Fruit fly (Drosophila melanogaster) whole organism, embryonic: ENCODE measurements around the gene ham.

Experiments
- CG11398 ChIP-seq: fragments of 200-800 bp; sonication (Bioruptor generic); optimal IDR thresholded peaks from 2 replicates; lab custom pipeline; 2016; ENCODE audit warnings: missing biosample characterization, missing genetic modification characterization
- CG14860 ChIP-seq: fragments of 200-800 bp; sonication (Bioruptor generic); IDR thresholded peaks from 3 replicates; pipeline ENCODE4 v1.3.6; 2022; ENCODE audit warnings: missing biosample characterization, missing genetic modification characterization; ENCODE audit not compliant: partially characterized antibody
- CG1603 ChIP-seq: fragments of 200-800 bp; sonication (Bioruptor generic); optimal IDR thresholded peaks from 2 replicates; lab custom pipeline; 2019; ENCODE audit warnings: missing biosample characterization, mild to moderate bottlenecking, missing genetic modification characterization, moderate library complexity
- CG16863 ChIP-seq: fragments of 200-800 bp; sonication (Bioruptor generic); optimal IDR thresholded peaks from 3 replicates; lab custom pipeline; 2016; ENCODE audit warnings: missing biosample characterization, missing genetic modification characterization
- CG17359 ChIP-seq: fragments of 200-800 bp; sonication (Bioruptor generic); optimal IDR thresholded peaks from 3 replicates; lab custom pipeline; 2018; ENCODE audit warnings: missing biosample characterization, mild to moderate bottlenecking, missing genetic modification characterization, moderate library complexity
- CG18599 ChIP-seq: fragments of 200-800 bp; sonication (Bioruptor generic); optimal IDR thresholded peaks from 3 replicates; lab custom pipeline; 2017; ENCODE audit warnings: missing biosample characterization, missing genetic modification characterization, mild to moderate bottlenecking, moderate library complexity, missing genetic modification reagents
- CG18619 ChIP-seq: fragments of 200-800 bp; sonication (Bioruptor generic); optimal IDR thresholded peaks from 3 replicates; lab custom pipeline; 2017; ENCODE audit warnings: missing biosample characterization, mild to moderate bottlenecking, missing genetic modification characterization
- CG32532 ChIP-seq: fragments of 200-800 bp; sonication (Bioruptor generic); IDR thresholded peaks from 2 replicates; pipeline ENCODE4 v1.3.6; 2022; ENCODE audit warnings: missing biosample characterization, missing genetic modification characterization
- CG3281 ChIP-seq: fragments of 200-800 bp; sonication (Bioruptor generic); optimal IDR thresholded peaks from 3 replicates; lab custom pipeline; 2017; ENCODE audit warnings: missing biosample characterization, mild to moderate bottlenecking, missing genetic modification characterization
- CG33557 ChIP-seq: fragments of 200-800 bp; sonication (Bioruptor generic); optimal IDR thresholded peaks from 2 replicates; lab custom pipeline; 2019; ENCODE audit warnings: missing biosample characterization, mild to moderate bottlenecking, missing genetic modification characterization, moderate library complexity
- CG34376 ChIP-seq: fragments of 200-800 bp; sonication (Bioruptor generic); optimal IDR thresholded peaks from 2 replicates; lab custom pipeline; 2018; ENCODE audit warnings: missing biosample characterization, mild to moderate bottlenecking, missing genetic modification characterization
- CG4404 ChIP-seq: fragments of 200-800 bp; sonication (Bioruptor generic); IDR thresholded peaks from 2 replicates; pipeline ENCODE4 v1.3.6; 2022; ENCODE audit warnings: missing biosample characterization, missing genetic modification characterization
- CG9797 ChIP-seq: fragments of 200-800 bp; sonication (Bioruptor generic); optimal IDR thresholded peaks from 3 replicates; lab custom pipeline; 2018; ENCODE audit warnings: missing biosample characterization, mild to moderate bottlenecking, missing genetic modification characterization
- CkIIα-i1 ChIP-seq: fragments of 200-800 bp; sonication (Bioruptor generic); IDR thresholded peaks from 2 replicates; pipeline ENCODE4 v1.3.6; 2022; ENCODE audit warnings: missing biosample characterization, missing genetic modification characterization
- Dfd ChIP-seq, 2 experiments: fragments of >200 bp; optimal IDR thresholded peaks; 2 replicates each; lab custom pipeline; 2017; ENCODE audit warnings: missing biosample characterization in 2 of 2, missing genetic modification characterization in 2 of 2
- E2f1 ChIP-seq: fragments of 200-800 bp; sonication (Bioruptor generic); IDR thresholded peaks from 2 replicates; pipeline ENCODE4 v1.3.6; 2022; ENCODE audit warnings: missing biosample characterization, missing genetic modification characterization
- Fer1 ChIP-seq: fragments of 200-800 bp; sonication (Bioruptor generic); optimal IDR thresholded peaks from 2 replicates; lab custom pipeline; 2017; ENCODE audit warnings: missing biosample characterization, mild to moderate bottlenecking, missing genetic modification characterization
- Med ChIP-seq: fragments of 200-800 bp; sonication (Bioruptor generic); peaks from one replicate; lab custom pipeline; 2016; ENCODE audit warnings: missing biosample characterization, missing genetic modification characterization, mild to moderate bottlenecking, inconsistent platforms, moderate library complexity
- NC2α ChIP-seq: fragments of 200-800 bp; sonication (Bioruptor generic); optimal IDR thresholded peaks from 2 replicates; lab custom pipeline; 2016; ENCODE audit warnings: missing biosample characterization, missing genetic modification characterization
- Opbp ChIP-seq: fragments of 200-800 bp; sonication (Bioruptor generic); IDR thresholded peaks from 3 replicates; pipeline ENCODE4 v1.3.6; 2022; ENCODE audit warnings: missing biosample characterization, missing genetic modification characterization; ENCODE audit not compliant: partially characterized antibody
- Scr ChIP-seq: fragments of 200-800 bp; sonication (Bioruptor generic); IDR thresholded peaks from 2 replicates; pipeline ENCODE4 v1.3.6; 2022; ENCODE audit warnings: missing biosample characterization, missing genetic modification characterization; ENCODE audit not compliant: partially characterized antibody
- Sox100B ChIP-seq: fragments of 200-800 bp; sonication (Bioruptor generic); optimal IDR thresholded peaks from 3 replicates; lab custom pipeline; 2018; ENCODE audit warnings: missing biosample characterization, mild to moderate bottlenecking, missing genetic modification characterization
- Ssrp ChIP-seq: fragments of 200-800 bp; sonication (Bioruptor generic); optimal IDR thresholded peaks from 2 replicates; lab custom pipeline; 2018; ENCODE audit warnings: missing biosample characterization, mild to moderate bottlenecking, missing genetic modification characterization, moderate library complexity
- Xrp1 ChIP-seq: fragments of 200-800 bp; sonication (Bioruptor generic); IDR thresholded peaks from 2 replicates; pipeline ENCODE4 v1.3.6; 2022; ENCODE audit warnings: missing biosample characterization, missing genetic modification characterization
- abd-A ChIP-seq: fragments of 200-800 bp; sonication (Bioruptor generic); optimal IDR thresholded peaks from 3 replicates; lab custom pipeline; 2019; ENCODE audit warnings: missing biosample characterization, mild to moderate bottlenecking, missing genetic modification characterization, moderate library complexity
- chif ChIP-seq, 2 experiments: fragments of 200-800 bp; sonication (Bioruptor generic); optimal IDR thresholded peaks; 3 replicates each; lab custom pipeline; 2016; ENCODE audit warnings: missing biosample characterization in 2 of 2, missing genetic modification characterization in 2 of 2
- cwo ChIP-seq: fragments of 200-800 bp; sonication (Bioruptor generic); optimal IDR thresholded peaks from 3 replicates; lab custom pipeline; 2017; ENCODE audit warnings: missing biosample characterization, missing genetic modification characterization, mild to moderate bottlenecking, moderate library complexity, missing genetic modification reagents
- dysf ChIP-seq: fragments of 200-800 bp; sonication (Bioruptor generic); IDR thresholded peaks from 3 replicates; pipeline ENCODE4 v1.3.6; 2022; ENCODE audit warnings: missing biosample characterization, missing genetic modification characterization
- ewg ChIP-seq: fragments of 200-800 bp; sonication (Bioruptor generic); optimal IDR thresholded peaks from 3 replicates; lab custom pipeline; 2017; ENCODE audit warnings: mild to moderate bottlenecking, missing biosample characterization, missing genetic modification reagents, missing genetic modification characterization
- fd64A ChIP-seq: fragments of 200-800 bp; sonication (Bioruptor generic); optimal IDR thresholded peaks from 3 replicates; lab custom pipeline; 2018; ENCODE audit warnings: missing biosample characterization, mild to moderate bottlenecking, missing genetic modification characterization
- gcm2 ChIP-seq: fragments of 200-800 bp; sonication (Bioruptor generic); optimal IDR thresholded peaks from 2 replicates; lab custom pipeline; 2016; ENCODE audit warnings: missing biosample characterization, missing genetic modification characterization
- gfzf ChIP-seq: fragments of 200-800 bp; sonication (Bioruptor generic); optimal IDR thresholded peaks from 2 replicates; lab custom pipeline; 2016; ENCODE audit warnings: missing biosample characterization, mild to moderate bottlenecking, missing genetic modification characterization, moderate library complexity
- h ChIP-seq: fragments of >200 bp; optimal IDR thresholded peaks from 2 replicates; lab custom pipeline; 2017
- insv ChIP-seq, 2 experiments: fragments of 200-800 bp; sonication (Bioruptor generic); optimal IDR thresholded peaks; 3 replicates each; lab custom pipeline; 2016 to 2018; ENCODE audit warnings: missing biosample characterization in 2 of 2, missing genetic modification characterization in 2 of 2
- pb ChIP-seq: fragments of 200-800 bp; sonication (Bioruptor generic); optimal IDR thresholded peaks from 3 replicates; lab custom pipeline; 2016; ENCODE audit warnings: missing biosample characterization, missing genetic modification characterization
- peb ChIP-seq: fragments of 200-800 bp; sonication (Bioruptor generic); IDR thresholded peaks from 2 replicates; pipeline ENCODE4 v1.3.6; 2022; ENCODE audit warnings: missing biosample characterization, missing genetic modification characterization
- pfk ChIP-seq: fragments of 200-800 bp; sonication (Bioruptor generic); optimal IDR thresholded peaks from 2 replicates; lab custom pipeline; 2018; ENCODE audit warnings: missing biosample characterization, mild to moderate bottlenecking, missing genetic modification characterization, moderate library complexity
- pho ChIP-seq: fragments of 200-800 bp; sonication (Bioruptor generic); optimal IDR thresholded peaks from 2 replicates; lab custom pipeline; 2016; ENCODE audit warnings: missing biosample characterization, missing genetic modification characterization
- pum ChIP-seq: fragments of 200-800 bp; sonication (Bioruptor generic); optimal IDR thresholded peaks from 2 replicates; lab custom pipeline; 2016; ENCODE audit warnings: missing biosample characterization, missing genetic modification characterization
- schlank ChIP-seq: fragments of 200-800 bp; sonication (Bioruptor generic); optimal IDR thresholded peaks from 2 replicates; lab custom pipeline; 2018; ENCODE audit warnings: missing biosample characterization, mild to moderate bottlenecking, missing genetic modification characterization
- seq ChIP-seq: fragments of 200-800 bp; sonication (Bioruptor generic); IDR thresholded peaks from 2 replicates; pipeline ENCODE4 v1.3.6; 2022; ENCODE audit warnings: missing biosample characterization, missing genetic modification characterization
- stc ChIP-seq: fragments of 200-800 bp; sonication (Bioruptor generic); IDR thresholded peaks from 2 replicates; pipeline ENCODE4 v1.3.6; 2022; ENCODE audit warnings: missing biosample characterization, missing genetic modification characterization
- tll ChIP-seq, 2 experiments: fragments of 200-800 bp in 1 of 2; fragments of >200 bp in 1 of 2; sonication (Bioruptor generic) in 1 of 2; optimal IDR thresholded peaks; 2 replicates each; lab custom pipeline; 2017 to 2019; ENCODE audit warnings: missing biosample characterization in 2 of 2, missing genetic modification characterization in 2 of 2, mild to moderate bottlenecking in 1 of 2, moderate library complexity in 1 of 2
- tna ChIP-seq: fragments of 200-800 bp; sonication (Bioruptor generic); IDR thresholded peaks from 2 replicates; pipeline ENCODE4 v1.3.6; 2022; ENCODE audit warnings: missing biosample characterization, missing genetic modification characterization; ENCODE audit not compliant: partially characterized antibody
- ttk ChIP-seq: fragments of 200-800 bp; sonication (Bioruptor generic); IDR thresholded peaks from 2 replicates; pipeline ENCODE4 v2.1.2; 2022; ENCODE audit warnings: missing biosample characterization, missing genetic modification characterization
- usp ChIP-seq: fragments of >200 bp; optimal IDR thresholded peaks from 2 replicates; lab custom pipeline; 2017; ENCODE audit warnings: missing biosample characterization, missing genetic modification characterization
- wor ChIP-seq: fragments of 200-800 bp; sonication (Bioruptor generic); IDR thresholded peaks from 2 replicates; pipeline ENCODE4 v1.3.6; 2022; ENCODE audit warnings: missing biosample characterization, missing genetic modification characterization
- z ChIP-seq: fragments of 200-800 bp; sonication (Bioruptor generic); IDR thresholded peaks from 3 replicates; pipeline ENCODE4 v1.3.6; 2022; ENCODE audit warnings: missing biosample characterization, missing genetic modification characterization
- zfh1 ChIP-seq: fragments of 200-800 bp; sonication (Bioruptor generic); IDR thresholded peaks from 3 replicates; pipeline ENCODE4 v1.3.6; 2022; ENCODE audit warnings: missing biosample characterization, missing genetic modification characterization

The ham gene

dm6 chr2L:18839143-18839872 lies 46.6 kb upstream of the ham start, which contains the start of gene CG10600 (continued):
- TF ChIP-seq seq (GFP tag; lab: Robert Waterston, UW): no peak
- peak in 1 of 2 experiments; percentile 79 for TF ChIP-seq insv (GFP tag; optimal IDR thresholded peaks at IDR 0.05; lab: Kevin White, UChicago)
- peak; percentile 67 for TF ChIP-seq Xrp1 (GFP tag; lab: Robert Waterston, UW)
- TF ChIP-seq gfzf (GFP tag; lab: Kevin White, UChicago): peak; percentile 44
- TF ChIP-seq pho: peak; percentile 88
- peak; percentile 59 for TF ChIP-seq NC2α (GFP tag; lab: Kevin White, UChicago)
- peak; percentile 76 for TF ChIP-seq CG14860 (GFP tag; lab: Robert Waterston, UW)
- TF ChIP-seq CG3281 (GFP tag; lab: Kevin White, UChicago): peak; percentile 66
- TF ChIP-seq pb (GFP tag; lab: Kevin White, UChicago): peak; percentile 86
- TF ChIP-seq usp (GFP tag; lab: Kevin White, UChicago): no peak
- TF ChIP-seq CG1603 (tag; lab: Kevin White, UChicago): peak; percentile 92
- peak; percentile 77 for TF ChIP-seq schlank (tag; lab: Kevin White, UChicago)
- TF ChIP-seq CG33557 (GFP tag; lab: Kevin White, UChicago): peak; percentile 46
- peak; percentile 77 for TF ChIP-seq dysf
- TF ChIP-seq zfh1 (GFP tag; lab: Robert Waterston, UW): peak; percentile 78
- peak; percentile 47; the same call in 1 of the 2 replicates for TF ChIP-seq stc (GFP tag; lab: Robert Waterston, UW)
- peak; percentile 79 to 83 for TF ChIP-seq chif (GFP tag; optimal IDR thresholded peaks at IDR 0.05; lab: Kevin White, UChicago)
- TF ChIP-seq CkIIα-i1 (GFP tag; lab: Robert Waterston, UW): no peak
- peak; percentile 62 for TF ChIP-seq ewg
- TF ChIP-seq gcm2 (GFP tag; lab: Kevin White, UChicago): peak; percentile 75
- TF ChIP-seq cwo: peak; percentile 65
- TF ChIP-seq Fer1 (GFP tag; lab: Kevin White, UChicago): peak; percentile 88
- TF ChIP-seq Sox100B: no peak
- TF ChIP-seq Dfd (GFP tag; optimal IDR thresholded peaks at IDR 0.05; lab: Kevin White, UChicago): no peak
- peak; percentile 86 for TF ChIP-seq CG32532 (GFP tag; lab: Robert Waterston, UW)
- TF ChIP-seq CG18619: peak; percentile 46
- TF ChIP-seq CG9797 (GFP tag; lab: Kevin White, UChicago): peak; percentile 56
- TF ChIP-seq tll (GFP tag; optimal IDR thresholded peaks at IDR 0.05; lab: Kevin White, UChicago): no peak
- TF ChIP-seq pum (GFP tag; lab: Kevin White, UChicago): peak; percentile 86
- peak; percentile 81 for TF ChIP-seq CG34376 (GFP tag; lab: Kevin White, UChicago)
- TF ChIP-seq ttk (GFP tag; lab: Robert Waterston, UW): peak; percentile 60
- peak; percentile 64 for TF ChIP-seq E2f1 (GFP tag; lab: Robert Waterston, UW)
- peak; percentile 10 for TF ChIP-seq Ssrp (tag; lab: Kevin White, UChicago)
- TF ChIP-seq CG16863: peak; percentile 64
- TF ChIP-seq z (GFP tag; lab: Robert Waterston, UW): no peak
- TF ChIP-seq peb: no peak
- TF ChIP-seq CG11398 (GFP tag; lab: Kevin White, UChicago): peak; percentile 77
- TF ChIP-seq tna: peak; percentile 75
- TF ChIP-seq CG4404: no peak
- peak; percentile 86 for TF ChIP-seq CG18599 (GFP tag; lab: Kevin White, UChicago)
- TF ChIP-seq pfk (GFP tag; lab: Kevin White, UChicago): peak; percentile 4
- TF ChIP-seq fd64A (GFP tag; lab: Kevin White, UChicago): peak; percentile 10
- peak; percentile 78 for TF ChIP-seq Scr (GFP tag; lab: Robert Waterston, UW)
- no peak for TF ChIP-seq abd-A (tag; lab: Kevin White, UChicago)
- TF ChIP-seq Opbp (GFP tag; lab: Robert Waterston, UW): peak; percentile 90
- 0 out of 2 replicates have a peak, but pooled peaks have one; percentile 12 for TF ChIP-seq wor (GFP tag; lab: Robert Waterston, UW)
- no peak for TF ChIP-seq h (lab: Kevin White, UChicago)
- peak; percentile 98 for TF ChIP-seq Med (GFP tag; lab: Kevin White, UChicago)
- peak; percentile 70 for TF ChIP-seq CG17359 (tag; lab: Kevin White, UChicago)
